Fruit fly (Drosophila melanogaster): ENCODE results near the gene rump.

The rump gene

DNA sequence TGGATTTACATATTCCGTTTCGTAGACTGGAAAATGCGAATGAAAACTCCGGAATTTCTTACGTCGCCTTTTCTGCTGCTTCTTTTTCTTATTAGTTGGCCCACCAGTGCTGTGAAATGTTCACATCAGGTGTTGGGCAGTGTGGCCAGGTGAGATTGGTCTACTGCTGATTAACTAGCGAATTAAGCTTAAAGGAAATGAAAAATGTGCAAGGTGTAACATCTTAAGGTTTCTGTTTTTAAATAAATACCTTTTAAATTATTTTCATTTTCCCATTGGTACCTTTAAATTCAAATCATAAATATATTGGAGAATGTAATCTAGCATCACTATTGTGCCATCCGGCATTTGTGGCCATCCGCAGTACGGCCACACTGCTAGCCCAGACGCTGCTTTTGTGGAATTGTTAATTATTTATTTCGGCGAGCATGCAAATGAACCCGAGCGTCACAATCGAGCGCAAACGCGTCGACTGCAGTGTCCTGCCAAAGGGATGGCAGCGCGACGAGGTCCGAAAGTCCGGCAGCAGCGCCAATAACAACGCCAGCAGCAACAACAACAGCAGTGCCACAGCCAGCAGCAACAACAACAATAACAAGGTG, 49.4 kb upstream of the rump start, which contains the start of the genes AP-1mu and MBD-like (continued):
- TF ChIP-seq CG3838 (GFP tag; optimal IDR thresholded peaks at IDR 0.05) (no peak), lilli (GFP tag; optimal IDR thresholded peaks at IDR 0.05) (peak; percentile 85), CG7745 (tag; optimal IDR thresholded peaks at IDR 0.05) (no peak), Xrp1 (GFP tag; IDR thresholded peaks at IDR 0.05) (peak; percentile 50), ro (GFP tag; IDR thresholded peaks at IDR 0.05) (no peak), CG14860 (GFP tag; IDR thresholded peaks at IDR 0.05; ENCODE audit: partially characterized antibody) (no peak), crp (GFP tag; optimal IDR thresholded peaks at IDR 0.05) (peak in 1 of 2 experiments; percentile 76), CG13894 (tag; optimal IDR thresholded peaks at IDR 0.05) (peak; percentile 11), Dref (GFP tag; IDR thresholded peaks at IDR 0.05) (0 out of 2 replicates have a peak, but pooled peaks have one; percentile 37), stwl (tag; optimal IDR thresholded peaks at IDR 0.05) (peak; percentile 73), tup (GFP tag; optimal IDR thresholded peaks at IDR 0.05) (peak; percentile 58), CG5245 (GFP tag; optimal IDR thresholded peaks at IDR 0.05) (no peak), ranshi (GFP tag; IDR thresholded peaks at IDR 0.05) (peak; percentile 58; the same call in 1 of the 2 replicates), wor (GFP tag; IDR thresholded peaks at IDR 0.05) (peak; percentile 34; the same call in 1 of the 2 replicates), CG6175 (GFP tag; IDR thresholded peaks at IDR 0.05) (no peak), nmo (GFP tag; optimal IDR thresholded peaks at IDR 0.05) (peak; percentile 74), gsb-n (tag; optimal IDR thresholded peaks at IDR 0.05) (no peak), al (GFP tag; IDR thresholded peaks at IDR 0.05) (peak; percentile 55), slou (GFP tag; optimal IDR thresholded peaks at IDR 0.05) (peak; percentile 45), pita (GFP tag; optimal IDR thresholded peaks at IDR 0.05) (no peak), CkIIα-i1 (GFP tag; IDR thresholded peaks at IDR 0.05) (no peak), klu (GFP tag; IDR thresholded peaks at IDR 0.05) (peak; percentile 41; the same call in 1 of the 2 replicates), CG11560 (tag; IDR thresholded peaks at IDR 0.05) (no peak), fd96Cb (tag; optimal IDR thresholded peaks at IDR 0.05) (peak; percentile 26), jumu (GFP tag; optimal IDR thresholded peaks at IDR 0.05) (peak; percentile 69), salm (tag; optimal IDR thresholded peaks at IDR 0.05) (no peak), zen2 (GFP tag; IDR thresholded peaks at IDR 0.05; ENCODE audit: partially characterized antibody) (no peak), danr (GFP tag; IDR thresholded peaks at IDR 0.05) (no peak), ATbp (GFP tag; optimal IDR thresholded peaks at IDR 0.05) (no peak), kah (GFP tag; optimal IDR thresholded peaks at IDR 0.05) (no peak), CG7556 (GFP tag; optimal IDR thresholded peaks at IDR 0.05) (peak; percentile 46), ap (GFP tag; IDR thresholded peaks at IDR 0.05) (no peak), lab (GFP tag; optimal IDR thresholded peaks at IDR 0.05) (peak; percentile 61), chinmo (GFP tag; IDR thresholded peaks at IDR 0.05; ENCODE audit: partially characterized antibody) (0 out of 4 replicates have a peak, but pooled peaks have one; percentile 10), CG17328 (GFP tag; IDR thresholded peaks at IDR 0.05) (no peak), CG17385 (GFP tag; optimal IDR thresholded peaks at IDR 0.05) (peak; percentile 81), CG1603 (tag; optimal IDR thresholded peaks at IDR 0.05) (peak; percentile 59), nau (GFP tag; optimal IDR thresholded peaks at IDR 0.05) (no peak), HLH4C (GFP tag; IDR thresholded peaks at IDR 0.05; ENCODE audit: partially characterized antibody) (no peak), sisA (GFP tag; IDR thresholded peaks at IDR 0.05) (peak; percentile 56), fru (optimal IDR thresholded peaks at IDR 0.05) (no peak), CG4617 (GFP tag; optimal IDR thresholded peaks at IDR 0.05; ENCODE audit: borderline replicate concordance) (peak; percentile 96), Deaf1 (tag; optimal IDR thresholded peaks at IDR 0.05) (no peak), bigmax (GFP tag; optimal IDR thresholded peaks at IDR 0.05) (no peak), CG2199 (GFP tag; IDR thresholded peaks at IDR 0.05) (no peak), psq (GFP tag; optimal IDR thresholded peaks at IDR 0.05) (no peak), gcm2 (GFP tag; optimal IDR thresholded peaks at IDR 0.05) (no peak), D (optimal IDR thresholded peaks at IDR 0.05) (no peak), D (GFP tag; optimal IDR thresholded peaks at IDR 0.05) (no peak), CG18476 (GFP tag; optimal IDR thresholded peaks at IDR 0.05) (peak; percentile 62)
